Fruit fly (Drosophila melanogaster): ENCODE results near the gene CG9213.

CG9213 gene

dm6 chrX:15616532-15616931 lies 42.2 kb upstream of the CG9213 start:
- TF ChIP-seq CG15269 (tag; optimal IDR thresholded peaks at IDR 0.05) (peak; percentile 1), HHEX (GFP tag; optimal IDR thresholded peaks at IDR 0.05) (no peak), sug (tag; optimal IDR thresholded peaks at IDR 0.05) (peak; percentile 35), CG2678 (tag; optimal IDR thresholded peaks at IDR 0.05) (peak; percentile 15), exex (tag; optimal IDR thresholded peaks at IDR 0.05) (peak; percentile 30), CG1529 (GFP tag; optimal IDR thresholded peaks at IDR 0.05) (no peak), Deaf1 (tag; optimal IDR thresholded peaks at IDR 0.05) (peak; percentile 4), ac (GFP tag; optimal IDR thresholded peaks at IDR 0.05) (no peak), Med (GFP tag) (peak; percentile 75), cwo (GFP tag; optimal IDR thresholded peaks at IDR 0.05) (peak; percentile 62), CG14050 (GFP tag; IDR thresholded peaks at IDR 0.05) (peak; percentile 51; the same call in 1 of the 3 replicates)

dm6 chrX:15616018-15616417 lies 41.7 kb upstream of the CG9213 start:
- TF ChIP-seq CG8359 (GFP tag; optimal IDR thresholded peaks at IDR 0.05; ENCODE audit: borderline replicate concordance) (peak; percentile 98), sisA (GFP tag; IDR thresholded peaks at IDR 0.05) (no peak), CG10267 (tag; optimal IDR thresholded peaks at IDR 0.05) (no peak)

dm6 chrX:15615426-15615825 lies 41.1 kb upstream of the CG9213 start:
- TF ChIP-seq CG31365 (tag; optimal IDR thresholded peaks at IDR 0.05) (no peak), onecut (GFP tag; IDR thresholded peaks at IDR 0.05) (0 out of 2 replicates have a peak, but pooled peaks have one; percentile 5), CG11085 (GFP tag; IDR thresholded peaks at IDR 0.05) (no peak), inv (GFP tag; IDR thresholded peaks at IDR 0.05; ENCODE audit: partially characterized antibody) (no peak), Mrtf (GFP tag; IDR thresholded peaks at IDR 0.05) (0 out of 3 replicates have a peak, but pooled peaks have one; percentile 14), bsh (GFP tag; optimal IDR thresholded peaks at IDR 0.05) (peak in 1 of 2 experiments; percentile 78), CG7786 (GFP tag; optimal IDR thresholded peaks at IDR 0.05) (peak; percentile 6), tgo (GFP tag; IDR thresholded peaks at IDR 0.05) (peak; percentile 47; the same call in 2 of the 3 replicates), zfh1 (GFP tag; IDR thresholded peaks at IDR 0.05) (peak; percentile 50; the same call in 2 of the 3 replicates), Dfd (GFP tag; optimal IDR thresholded peaks at IDR 0.05) (no peak), chn (GFP tag; optimal IDR thresholded peaks at IDR 0.05) (peak; percentile 10), lmd (GFP tag; IDR thresholded peaks at IDR 0.05) (peak; percentile 51), Ets65A (GFP tag) (peak; percentile 57), CG17359 (tag; optimal IDR thresholded peaks at IDR 0.05) (peak; percentile 74), Nf-YB (GFP tag; optimal IDR thresholded peaks at IDR 0.05) (peak; percentile 26), Lim3 (GFP tag; IDR thresholded peaks at IDR 0.05) (no peak), CG12391 (tag; optimal IDR thresholded peaks at IDR 0.05) (peak; percentile 73), fru (optimal IDR thresholded peaks at IDR 0.05) (no peak), Hr3 (GFP tag; optimal IDR thresholded peaks at IDR 0.05) (peak; percentile 53), CG10979 (tag; optimal IDR thresholded peaks at IDR 0.05) (peak; percentile 73), ind (GFP tag; optimal IDR thresholded peaks at IDR 0.05) (peak; percentile 42), lab (GFP tag; optimal IDR thresholded peaks at IDR 0.05) (peak; percentile 58), CG1603 (tag; optimal IDR thresholded peaks at IDR 0.05) (peak; percentile 63), CG3995 (GFP tag; optimal IDR thresholded peaks at IDR 0.05) (no peak), Sry-δ (GFP tag; optimal IDR thresholded peaks at IDR 0.05) (peak; percentile 24), CG4404 (GFP tag; IDR thresholded peaks at IDR 0.05) (no peak), CG10565 (GFP tag; optimal IDR thresholded peaks at IDR 0.05) (no peak), CG12219 (GFP tag; optimal IDR thresholded peaks at IDR 0.05) (peak; percentile 42), ATbp (GFP tag; optimal IDR thresholded peaks at IDR 0.05) (peak; percentile 54), Ravus (GFP tag; IDR thresholded peaks at IDR 0.05) (no peak; the same call in 1 of the 2 replicates), Hr51 (GFP tag; optimal IDR thresholded peaks at IDR 0.05) (peak in 1 of 2 experiments; percentile 76), CG32532 (GFP tag; IDR thresholded peaks at IDR 0.05) (peak; percentile 35; the same call in 1 of the 2 replicates), D (optimal IDR thresholded peaks at IDR 0.05) (no peak), D (GFP tag; optimal IDR thresholded peaks at IDR 0.05) (peak; percentile 37)
